Fruit fly (Drosophila melanogaster): ENCODE data around the gene Med.

Med gene

DNA sequence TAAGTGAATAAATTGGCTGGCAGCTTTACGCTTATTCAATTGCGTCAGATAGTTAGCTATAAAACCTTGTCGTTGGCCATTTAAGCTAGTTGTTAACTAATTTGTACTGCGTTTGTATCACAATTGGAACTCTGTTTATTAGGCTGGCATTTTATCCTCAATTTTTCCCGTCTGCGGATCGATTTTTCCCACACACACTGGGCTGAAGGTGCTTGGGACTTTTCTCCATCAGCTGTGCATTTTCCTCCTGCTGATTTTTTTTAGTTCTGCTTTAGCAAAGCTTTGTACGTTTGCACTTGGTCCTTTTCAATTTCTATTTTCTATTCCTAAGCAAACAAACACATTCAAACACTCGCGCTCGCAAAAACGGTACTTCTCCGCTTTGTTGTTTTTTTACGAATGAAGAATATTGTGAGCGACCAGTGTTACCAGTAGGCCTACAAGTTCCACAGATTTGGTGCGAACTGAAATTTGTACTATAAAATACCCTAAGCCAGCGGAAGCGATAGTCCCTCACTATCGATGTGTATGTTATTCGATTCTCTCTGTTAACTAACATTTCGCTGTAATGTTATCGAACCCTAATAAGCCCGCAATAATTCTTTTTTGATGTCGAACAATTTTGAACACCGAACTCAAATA lies 1.3 kb upstream of the Med start (continued):
- peak; percentile 55 for TF ChIP-seq nom (GFP tag; optimal IDR thresholded peaks at IDR 0.05)
- peak; percentile 28 for TF ChIP-seq gro (GFP tag; optimal IDR thresholded peaks at IDR 0.05)
- no peak for TF ChIP-seq CG10462 (GFP tag; optimal IDR thresholded peaks at IDR 0.05)

DNA sequence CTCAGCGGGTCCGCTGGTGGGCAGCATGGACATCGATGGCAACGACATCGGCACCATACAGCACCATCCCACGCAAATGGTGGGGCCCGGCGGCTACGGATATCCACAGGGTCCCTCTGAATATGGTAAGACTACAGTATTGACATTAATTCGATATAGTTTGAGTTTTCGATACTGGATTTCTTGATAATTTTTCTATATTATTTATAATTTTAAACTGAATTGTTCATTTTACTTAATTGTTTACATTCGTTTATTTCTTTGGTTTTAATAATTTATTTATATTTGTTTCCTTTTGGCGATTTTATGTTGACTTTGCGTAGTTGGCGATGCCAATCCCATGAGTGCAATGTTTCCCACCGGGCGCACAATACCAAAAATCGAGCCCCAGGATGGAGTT lies 1.7 kb downstream of the Med start, which contains the start of gene CycG:
Gene CycG, minus strand, starts transcription at position 101 of the 400 bp plus-strand sequence.
- TF ChIP-seq CG31441 (GFP tag; IDR thresholded peaks at IDR 0.05), result no peak
- no peak for TF ChIP-seq B-H2 (GFP tag; optimal IDR thresholded peaks at IDR 0.05)
- TF ChIP-seq Med (GFP tag), result peak; percentile 48

DNA sequence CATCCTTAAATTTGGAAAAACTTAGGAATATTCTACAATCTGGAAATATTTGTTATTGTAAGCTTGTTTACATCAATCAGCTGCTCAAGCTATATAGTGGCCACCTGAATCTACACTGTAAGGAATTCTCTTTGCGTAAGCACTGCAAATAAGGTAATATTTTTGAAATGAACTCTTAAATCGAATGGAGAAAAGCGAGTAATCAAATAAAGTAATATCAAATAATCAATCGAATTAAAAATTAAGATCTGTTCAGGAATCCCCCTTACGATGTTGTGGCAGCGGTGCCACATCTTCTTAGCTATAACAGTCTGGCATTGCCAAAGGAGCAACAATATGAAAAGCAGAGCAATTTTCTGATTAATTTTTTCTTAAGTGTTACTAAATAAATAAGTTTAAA lies 5.2 kb downstream of the Med start, which contains the start of the genes Mnat9 and CG1792:
Gene Mnat9, minus strand, starts transcription at position 160 of the 400 bp plus-strand sequence.
Gene CG1792, plus strand, starts transcription at position 303 of the 400 bp plus-strand sequence.
- TF ChIP-seq CG11695 (GFP tag; IDR thresholded peaks at IDR 0.05) (peak; percentile 98), Usf (GFP tag; optimal IDR thresholded peaks at IDR 0.05) (peak; percentile 93), cato (GFP tag; optimal IDR thresholded peaks at IDR 0.05; ENCODE audit: borderline replicate concordance) (peak; percentile 98), CG6175 (GFP tag; IDR thresholded peaks at IDR 0.05) (peak; percentile 98), CG13123 (GFP tag; optimal IDR thresholded peaks at IDR 0.05) (peak; percentile 97), Taf1 (GFP tag; IDR thresholded peaks at IDR 0.05) (peak; percentile 98), Rfx (GFP tag; IDR thresholded peaks at IDR 0.05) (peak; percentile 100), CG12104 (GFP tag; optimal IDR thresholded peaks at IDR 0.05) (peak; percentile 98), CG11560 (tag; IDR thresholded peaks at IDR 0.05) (peak; percentile 92), CG9932 (GFP tag; IDR thresholded peaks at IDR 0.05) (peak; percentile 99), z (GFP tag; IDR thresholded peaks at IDR 0.05) (peak; percentile 80), gfzf (GFP tag; optimal IDR thresholded peaks at IDR 0.05) (peak; percentile 54), Sry-δ (GFP tag; optimal IDR thresholded peaks at IDR 0.05) (peak; percentile 78), Scr (GFP tag; IDR thresholded peaks at IDR 0.05; ENCODE audit: partially characterized antibody) (no peak), CG31388 (GFP tag; optimal IDR thresholded peaks at IDR 0.05) (peak; percentile 97), Oaz (GFP tag; IDR thresholded peaks at IDR 0.05) (peak; percentile 99), CG14050 (GFP tag; IDR thresholded peaks at IDR 0.05) (peak; percentile 99), GATAe (GFP tag; conservative IDR thresholded peaks at IDR 0.05) (peak; percentile 99), Atf6 (GFP tag; IDR thresholded peaks at IDR 0.05) (peak; percentile 99), vvl (GFP tag; IDR thresholded peaks at IDR 0.05) (peak; percentile 100), sd (tag; optimal IDR thresholded peaks at IDR 0.05) (peak; percentile 92), Hr78 (GFP tag; optimal IDR thresholded peaks at IDR 0.05) (peak in 1 of 2 experiments; percentile 82), tgo (GFP tag; IDR thresholded peaks at IDR 0.05) (peak; percentile 99), CG1602 (GFP tag; optimal IDR thresholded peaks at IDR 0.05) (peak; percentile 99), CG13894 (tag; optimal IDR thresholded peaks at IDR 0.05) (peak; percentile 96), CG4820 (GFP tag; optimal IDR thresholded peaks at IDR 0.05) (peak; percentile 98), Ets65A (GFP tag) (peak; percentile 100), Deaf1 (tag; optimal IDR thresholded peaks at IDR 0.05) (peak; percentile 81), Mrtf (GFP tag; IDR thresholded peaks at IDR 0.05) (peak; percentile 99), CG8290 (GFP tag; optimal IDR thresholded peaks at IDR 0.05) (peak; percentile 95), CG8290 (tag; optimal IDR thresholded peaks at IDR 0.05) (peak; percentile 83 to 100), CG10321 (GFP tag; IDR thresholded peaks at IDR 0.05) (peak; percentile 89), CG12659 (GFP tag; optimal IDR thresholded peaks at IDR 0.05) (peak; percentile 99), CG15696 (tag; optimal IDR thresholded peaks at IDR 0.05) (peak; percentile 92), Doc2 (GFP tag; IDR thresholded peaks at IDR 0.05) (peak; percentile 97), phol (tag; optimal IDR thresholded peaks at IDR 0.05) (peak; percentile 98), kay (GFP tag; optimal IDR thresholded peaks at IDR 0.05) (peak; percentile 97), CG17912 (GFP tag; optimal IDR thresholded peaks at IDR 0.05) (peak; percentile 95), chm (GFP tag; IDR thresholded peaks at IDR 0.05) (peak; percentile 99), CG15073 (GFP tag; optimal IDR thresholded peaks at IDR 0.05) (peak; percentile 84), CG32772 (GFP tag; IDR thresholded peaks at IDR 0.05) (peak; percentile 99), CG2202 (tag; optimal IDR thresholded peaks at IDR 0.05) (peak; percentile 95)
